Worm (Caenorhabditis elegans) whole organism, young adult: ENCODE results near the gene F59G1.8.
A peak's percentile ranks its signal among the peaks of the same experiment; 100 is the strongest.

Experiments
- B0261.1 ChIP-seq: sonication (generic microtip); optimal IDR thresholded peaks from 2 replicates; lab custom pipeline; 2016; ENCODE audit warnings: mild to moderate bottlenecking, missing genetic modification characterization, moderate library complexity, missing compliant biosample characterization
- C06A6.2 ChIP-seq: fragments of 200-800 bp; sonication (Bioruptor generic); conservative IDR thresholded peaks from 2 replicates; pipeline ENCODE4 v1.3.6; 2022; ENCODE audit warnings: missing genetic modification characterization, missing compliant biosample characterization
- F22D6.2 ChIP-seq: sonication (generic microtip); optimal IDR thresholded peaks from 2 replicates; lab custom pipeline; 2016; ENCODE audit warnings: mild to moderate bottlenecking, missing genetic modification characterization, missing compliant biosample characterization
- F23B12.7 ChIP-seq: sonication (generic microtip); optimal IDR thresholded peaks from 2 replicates; lab custom pipeline; 2017; ENCODE audit warnings: missing genetic modification characterization, mild to moderate bottlenecking, missing compliant biosample characterization, antibody characterized with exemption, moderate library complexity; ENCODE audit not compliant: insufficient read depth
- F57A8.1 ChIP-seq: fragments of 200-800 bp; sonication (Bioruptor generic); optimal IDR thresholded peaks from 2 replicates; lab custom pipeline; 2018; ENCODE audit warnings: mild to moderate bottlenecking, missing genetic modification characterization, moderate library complexity, missing compliant biosample characterization
- K11D2.4 ChIP-seq: fragments of 200-800 bp; sonication (Bioruptor generic); IDR thresholded peaks from 2 replicates; pipeline ENCODE4 v1.3.6; 2022; ENCODE audit warnings: missing genetic modification reagents, missing genetic modification characterization, missing compliant biosample characterization
- K12H6.12 ChIP-seq: fragments of 200-800 bp; sonication (Bioruptor generic); optimal IDR thresholded peaks from 2 replicates; lab custom pipeline; 2018; ENCODE audit warnings: mild to moderate bottlenecking, missing genetic modification characterization, missing compliant biosample characterization
- T07F8.4 ChIP-seq: sonication (generic microtip); optimal IDR thresholded peaks from 2 replicates; lab custom pipeline; 2016; ENCODE audit warnings: mild to moderate bottlenecking, missing genetic modification characterization, moderate library complexity, missing compliant biosample characterization
- T26A5.8 ChIP-seq: sonication (generic microtip); optimal IDR thresholded peaks from 2 replicates; lab custom pipeline; 2016; ENCODE audit warnings: missing genetic modification characterization, missing compliant biosample characterization
- Y95B8A.8 ChIP-seq: fragments of 200-800 bp; sonication (Bioruptor generic); IDR thresholded peaks from 2 replicates; pipeline ENCODE4 v1.3.6; 2022; ENCODE audit warnings: missing genetic modification reagents, missing genetic modification characterization, missing compliant biosample characterization
- aptf-2 ChIP-seq: fragments of 200-800 bp; sonication (Bioruptor generic); conservative IDR thresholded peaks from 2 replicates; pipeline ENCODE4 v1.3.6; 2022; ENCODE audit warnings: missing genetic modification reagents, missing genetic modification characterization, missing compliant biosample characterization
- attf-5 ChIP-seq: fragments of 200-800 bp; sonication (Bioruptor generic); optimal IDR thresholded peaks from 2 replicates; lab custom pipeline; 2018; ENCODE audit warnings: mild to moderate bottlenecking, missing genetic modification characterization, missing compliant biosample characterization
- cebp-1 ChIP-seq, 2 experiments: fragments of 200-800 bp in 1 of 2; sonication (Bioruptor generic) in 1 of 2; sonication (generic microtip) in 1 of 2; IDR thresholded peaks in 1 of 2; optimal IDR thresholded peaks in 1 of 2; 2 replicates each; pipeline versions ENCODE4 v1.3.6 to Lab custom; 2017 to 2022; ENCODE audit warnings: missing compliant biosample characterization in 2 of 2, missing genetic modification characterization in 2 of 2, mild to moderate bottlenecking in 1 of 2, missing genetic modification reagents in 1 of 2, moderate library complexity in 1 of 2
- ceh-100 ChIP-seq: fragments of 200-800 bp; sonication (Bioruptor generic); IDR thresholded peaks from 2 replicates; pipeline ENCODE4 v1.3.6; 2022; ENCODE audit warnings: missing genetic modification reagents, missing genetic modification characterization, missing compliant biosample characterization
- dox-1 ChIP-seq: fragments of 200-800 bp; sonication (Bioruptor generic); IDR thresholded peaks from 2 replicates; pipeline ENCODE4 v1.3.6; 2022; ENCODE audit warnings: missing genetic modification reagents, missing genetic modification characterization, missing compliant biosample characterization
- efl-1 ChIP-seq: fragments of 150-350 bp; optimal IDR thresholded peaks from 2 replicates; lab custom pipeline; 2014; ENCODE audit warnings: missing biosample characterization, missing genetic modification reagents, missing genetic modification characterization
- egl-18 ChIP-seq: fragments of 200-800 bp; sonication (Bioruptor generic); IDR thresholded peaks from 2 replicates; pipeline ENCODE4 v1.3.6; 2022; ENCODE audit warnings: missing genetic modification reagents, missing genetic modification characterization, missing compliant biosample characterization
- fkh-3 ChIP-seq: sonication (generic microtip); optimal IDR thresholded peaks from 2 replicates; lab custom pipeline; 2016; ENCODE audit warnings: mild to moderate bottlenecking, missing genetic modification characterization, missing compliant biosample characterization
- hlh-26 ChIP-seq: fragments of 200-800 bp; sonication (Bioruptor generic); conservative IDR thresholded peaks from 2 replicates; pipeline ENCODE4 v1.3.6; 2022; ENCODE audit warnings: missing genetic modification reagents, missing genetic modification characterization, missing compliant biosample characterization
- hmg-20 ChIP-seq: fragments of 200-800 bp; sonication (Bioruptor generic); IDR thresholded peaks from 2 replicates; pipeline ENCODE4 v1.3.6; 2022; ENCODE audit warnings: missing genetic modification reagents, missing genetic modification characterization, missing compliant biosample characterization
- lag-1 ChIP-seq: fragments of 200-800 bp; sonication (Bioruptor generic); IDR thresholded peaks from 2 replicates; pipeline ENCODE4 v1.3.6; 2022; ENCODE audit warnings: missing genetic modification reagents, missing genetic modification characterization, missing compliant biosample characterization
- let-526 ChIP-seq: fragments of 200-800 bp; sonication (Bioruptor generic); IDR thresholded peaks from 2 replicates; pipeline ENCODE4 v1.3.6; 2022; ENCODE audit warnings: missing genetic modification reagents, missing genetic modification characterization, missing compliant biosample characterization
- lin-35 ChIP-seq, 3 experiments: fragments of 150-350 bp in 2 of 3; sonication (generic microtip) in 1 of 3; optimal IDR thresholded peaks; 2 replicates each; lab custom pipeline; 2014 to 2018; ENCODE audit warnings: missing biosample characterization in 3 of 3, missing genetic modification characterization in 3 of 3, missing genetic modification reagents in 3 of 3
- lin-40 ChIP-seq: sonication (generic microtip); optimal IDR thresholded peaks from 2 replicates; lab custom pipeline; 2016; ENCODE audit warnings: missing genetic modification characterization, mild to moderate bottlenecking, missing compliant biosample characterization, missing genotype, missing genetic modification reagents
- lin-54 ChIP-seq: fragments of 200-800 bp; sonication (Bioruptor generic); optimal IDR thresholded peaks from 2 replicates; lab custom pipeline; 2018; ENCODE audit warnings: mild to moderate bottlenecking, missing genetic modification characterization, missing compliant biosample characterization
- madf-10 ChIP-seq: sonication (generic microtip); optimal IDR thresholded peaks from 2 replicates; lab custom pipeline; 2016; ENCODE audit warnings: mild to moderate bottlenecking, missing genetic modification characterization, missing compliant biosample characterization
- madf-6 ChIP-seq: fragments of 200-800 bp; sonication (Bioruptor generic); IDR thresholded peaks from 2 replicates; pipeline ENCODE4 v1.3.6; 2022; ENCODE audit warnings: missing genetic modification reagents, missing genetic modification characterization, missing compliant biosample characterization
- madf-8 ChIP-seq: fragments of 200-800 bp; sonication (Bioruptor generic); conservative IDR thresholded peaks from 2 replicates; pipeline ENCODE4 v1.3.6; 2022; ENCODE audit warnings: missing genetic modification reagents, missing genetic modification characterization, missing compliant biosample characterization
- mcd-1 ChIP-seq: fragments of 200-800 bp; sonication (Bioruptor generic); IDR thresholded peaks from 2 replicates; pipeline ENCODE4 v1.3.6; 2022; ENCODE audit warnings: missing genetic modification reagents, missing genetic modification characterization, missing compliant biosample characterization
- mes-4 ChIP-seq: sonication (generic microtip); optimal IDR thresholded peaks from 2 replicates; lab custom pipeline; 2016; ENCODE audit warnings: missing genotype, missing genetic modification characterization, missing compliant biosample characterization
- nfya-2 ChIP-seq: fragments of 200-800 bp; sonication (Bioruptor generic); IDR thresholded peaks from 2 replicates; pipeline ENCODE4 v1.3.6; 2022; ENCODE audit warnings: missing genetic modification reagents, missing genetic modification characterization, missing compliant biosample characterization
- nhr-80 ChIP-seq: sonication (generic microtip); optimal IDR thresholded peaks from 2 replicates; lab custom pipeline; 2016; ENCODE audit warnings: missing genetic modification characterization, missing compliant biosample characterization
- snpc-1.1 ChIP-seq: sonication (generic microtip); optimal IDR thresholded peaks from 2 replicates; lab custom pipeline; 2017; ENCODE audit warnings: missing genetic modification characterization, mild to moderate bottlenecking, missing compliant biosample characterization, antibody characterized with exemption, moderate library complexity, missing genotype, missing genetic modification reagents; ENCODE audit not compliant: insufficient read depth
- snpc-1.3 ChIP-seq: sonication (generic microtip); optimal IDR thresholded peaks from 2 replicates; lab custom pipeline; 2017; ENCODE audit warnings: missing genetic modification characterization, mild to moderate bottlenecking, missing compliant biosample characterization, antibody characterized with exemption, moderate library complexity, missing genotype, missing genetic modification reagents; ENCODE audit not compliant: insufficient read depth
- snpc-3.4 ChIP-seq: sonication (generic microtip); optimal IDR thresholded peaks from 2 replicates; lab custom pipeline; 2017; ENCODE audit warnings: missing genetic modification characterization, mild to moderate bottlenecking, missing compliant biosample characterization, antibody characterized with exemption, moderate library complexity, missing genotype, missing genetic modification reagents
- tbp1 ChIP-seq: fragments of 200-800 bp; sonication (Bioruptor generic); optimal IDR thresholded peaks from 2 replicates; lab custom pipeline; 2018; ENCODE audit warnings: mild to moderate bottlenecking, missing genetic modification characterization, missing compliant biosample characterization
- tbx-9 ChIP-seq: sonication (generic microtip); optimal IDR thresholded peaks from 2 replicates; lab custom pipeline; 2016; ENCODE audit warnings: borderline replicate concordance, missing genetic modification characterization, inconsistent platforms, missing compliant biosample characterization
- zim-3 ChIP-seq: sonication (generic microtip); optimal IDR thresholded peaks from 2 replicates; lab custom pipeline; 2017; ENCODE audit warnings: mild to moderate bottlenecking, missing genetic modification characterization, moderate library complexity, missing compliant biosample characterization
- ztf-3 ChIP-seq: fragments of 200-800 bp; sonication (Bioruptor generic); optimal IDR thresholded peaks from 2 replicates; lab custom pipeline; 2018; ENCODE audit warnings: mild to moderate bottlenecking, missing genetic modification characterization, missing compliant biosample characterization

Gene F59G1.8

DNA sequence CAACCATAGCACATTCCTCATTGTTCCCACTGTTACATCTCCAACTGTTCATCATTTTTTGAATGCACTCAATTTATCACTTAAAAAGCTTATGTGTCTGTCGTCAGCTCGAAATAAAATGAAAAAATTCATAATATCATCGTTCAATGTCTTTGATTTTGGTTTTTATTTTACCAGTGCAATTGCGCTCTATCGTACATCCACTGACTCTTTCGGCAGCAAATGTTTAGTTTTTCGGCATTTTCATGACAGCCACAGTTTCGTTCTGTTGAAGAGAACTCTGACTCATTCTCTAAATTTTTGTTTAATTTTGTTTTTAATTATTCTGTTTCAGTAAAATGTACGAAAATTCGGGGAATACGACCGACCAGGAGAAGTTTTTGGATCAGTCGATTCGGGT is 1.1 kb downstream of the F59G1.8 start, which contains the start of gene vps-35:
Gene vps-35 (plus strand): TSS at position 335 of the 400 bp plus-strand sequence.
- no peak for TF ChIP-seq snpc-3.4 (tag; lab: Kevin White, UChicago)
- TF ChIP-seq madf-6 (GFP tag; lab: Robert Waterston, UW): 0 out of 2 replicates have a peak, but pooled peaks have one; percentile 8
- TF ChIP-seq lin-40: no peak
- no peak for TF ChIP-seq lag-1
- no peak for TF ChIP-seq lin-35 (GFP tag; optimal IDR thresholded peaks at IDR 0.05; lab: Kevin White, UChicago)
- peak; percentile 71 for TF ChIP-seq nhr-80 (tag; lab: Kevin White, UChicago)
- no peak for TF ChIP-seq tbp1
- no peak for TF ChIP-seq K11D2.4 (GFP tag; lab: Robert Waterston, UW)
- TF ChIP-seq nfya-2: no peak
- TF ChIP-seq fkh-3: no peak
- TF ChIP-seq efl-1: no peak
- TF ChIP-seq lin-54 (GFP tag; lab: Kevin White, UChicago): peak; percentile 30
- no peak for TF ChIP-seq B0261.1 (tag; lab: Kevin White, UChicago)
- TF ChIP-seq F22D6.2 (tag; lab: Kevin White, UChicago): no peak
- TF ChIP-seq F23B12.7: peak; percentile 81
- TF ChIP-seq T26A5.8 (tag; lab: Kevin White, UChicago): no peak
- TF ChIP-seq tbx-9: no peak
- no peak for TF ChIP-seq zim-3 (tag; lab: Kevin White, UChicago)
- TF ChIP-seq hlh-26 (GFP tag; lab: Robert Waterston, UW): no peak
- TF ChIP-seq dox-1: peak; percentile 54
- TF ChIP-seq attf-5 (GFP tag; lab: Kevin White, UChicago): peak; percentile 63
- no peak for TF ChIP-seq aptf-2
- TF ChIP-seq cebp-1 (GFP tag; IDR thresholded peaks at IDR 0.05; lab: Robert Waterston, UW): no peak
- peak; percentile 34 for TF ChIP-seq cebp-1 (tag; optimal IDR thresholded peaks at IDR 0.05; lab: Kevin White, UChicago)
- TF ChIP-seq T07F8.4 (tag; lab: Kevin White, UChicago): no peak
- TF ChIP-seq K12H6.12 (tag; lab: Kevin White, UChicago): no peak
- 0 out of 2 replicates have a peak, but pooled peaks have one; percentile 14 for TF ChIP-seq ceh-100 (GFP tag; lab: Robert Waterston, UW)
- TF ChIP-seq mcd-1 (GFP tag; lab: Robert Waterston, UW): peak; percentile 82
- TF ChIP-seq Y95B8A.8 (GFP tag; lab: Robert Waterston, UW): no peak
- TF ChIP-seq, all 124 proteins: peak for 9

DNA sequence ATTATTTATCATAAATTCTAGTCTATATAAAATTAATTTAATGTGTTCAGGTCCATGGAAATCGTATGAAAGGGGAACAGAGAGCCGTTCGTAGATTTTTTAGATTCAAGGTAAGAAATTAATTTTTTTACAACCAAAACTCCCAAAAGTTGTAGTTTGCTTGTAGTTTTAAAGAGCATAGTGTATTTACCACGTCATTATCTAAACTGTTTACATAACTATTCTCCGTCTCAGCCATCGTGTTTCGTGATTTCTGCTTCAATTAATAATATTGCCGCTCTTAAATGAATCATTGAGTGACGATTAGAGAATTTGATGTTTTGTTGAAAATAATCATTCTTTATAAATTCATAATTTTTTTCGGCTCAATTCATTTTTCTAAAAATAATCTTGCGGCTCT is 4.9 kb downstream of the F59G1.8 start, which contains the start of gene cgt-3:
Gene cgt-3 (plus strand): TSS at position 51 of the 400 bp plus-strand sequence.
- TF ChIP-seq madf-10 (tag; lab: Kevin White, UChicago): no peak
- TF ChIP-seq F57A8.1: no peak
- no peak for TF ChIP-seq snpc-1.1
- TF ChIP-seq hlh-26 (GFP tag; lab: Robert Waterston, UW): no peak
- no peak for TF ChIP-seq hmg-20 (GFP tag; lab: Robert Waterston, UW)
- no peak for TF ChIP-seq nfya-2
- TF ChIP-seq egl-18: no peak
- TF ChIP-seq ztf-3 (GFP tag; lab: Kevin White, UChicago): no peak
- no peak for TF ChIP-seq efl-1
- TF ChIP-seq let-526 (GFP tag; lab: Robert Waterston, UW): no peak
- no peak for TF ChIP-seq snpc-1.3 (tag; lab: Kevin White, UChicago)
- no peak for TF ChIP-seq madf-8 (GFP tag; lab: Robert Waterston, UW)
- TF ChIP-seq lin-40: no peak
- no peak for TF ChIP-seq C06A6.2 (GFP tag; lab: Robert Waterston, UW)
- TF ChIP-seq mes-4: no peak
- TF ChIP-seq, all 124 proteins: peak for 0
